Worm (Caenorhabditis elegans) whole organism, midembryonic: ENCODE measurements around the gene F14D7.14.

Experiments used
- flt-1 ChIP-seq: fragments of 200-800 bp; sonication (Bioruptor generic); IDR thresholded peaks from 2 replicates; pipeline ENCODE4 v1.3.6; 2022; ENCODE audit warnings: missing genetic modification characterization, missing compliant biosample characterization
- med-1 ChIP-seq: sonication (generic microtip); optimal IDR thresholded peaks from 2 replicates; lab custom pipeline; 2017; ENCODE audit warnings: missing genetic modification characterization, mild to moderate bottlenecking, missing compliant biosample characterization, antibody characterized with exemption, missing genetic modification reagents; ENCODE audit not compliant: insufficient read depth
- ref-1 ChIP-seq: fragments of 200-800 bp; sonication (Bioruptor generic); conservative IDR thresholded peaks from 2 replicates; pipeline ENCODE4 v1.3.6; 2022; ENCODE audit warnings: missing genetic modification reagents, missing genetic modification characterization, missing compliant biosample characterization
- ztf-23 ChIP-seq: fragments of 200-800 bp; sonication (Bioruptor generic); IDR thresholded peaks from 2 replicates; pipeline ENCODE4 v1.3.6; 2022; ENCODE audit warnings: missing genetic modification reagents, missing genetic modification characterization, missing compliant biosample characterization

DNA sequence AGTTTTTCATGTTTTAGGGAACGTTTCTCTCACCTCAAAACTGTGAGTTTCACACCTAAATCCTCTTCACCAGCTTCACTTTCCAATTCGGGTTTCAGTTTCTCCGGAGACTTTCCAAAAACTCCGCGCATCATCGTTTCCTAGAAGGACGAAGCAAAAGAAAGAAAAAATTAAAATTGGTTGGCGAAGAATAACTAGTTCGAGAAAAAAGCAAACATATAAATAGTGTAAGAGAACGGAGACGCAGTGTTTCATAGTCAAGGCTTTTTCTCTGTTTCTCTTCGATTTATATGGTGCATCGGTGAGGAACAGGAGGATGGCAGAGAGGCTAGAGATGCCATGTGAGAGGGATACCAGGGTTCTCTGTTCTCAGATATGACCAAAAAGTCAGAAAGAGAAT, 13.0 kb downstream of the F14D7.14 start, which contains the start of gene F47B8.3:
- TF ChIP-seq ztf-23 (GFP tag; lab: Robert Waterston, UW) (no peak), flt-1 (GFP tag; lab: Robert Waterston, UW) (no peak), med-1 (GFP tag; lab: Kevin White, UChicago) (no peak), ref-1 (GFP tag; lab: Robert Waterston, UW) (no peak)
